Worm (Caenorhabditis elegans) whole organism, late embryonic: Measurements from ENCODE around the gene F13H8.1.

ENCODE experiments used
- ama-1 ChIP-seq: fragments of 150-350 bp; optimal IDR thresholded peaks from 2 replicates; lab custom pipeline; 2014
- ceh-19 ChIP-seq: fragments of 200-800 bp; sonication (Bioruptor generic); optimal IDR thresholded peaks from 2 replicates; lab custom pipeline; 2018; ENCODE audit warnings: mild to moderate bottlenecking, missing genetic modification characterization, missing compliant biosample characterization
- ceh-6 ChIP-seq: fragments of 200-800 bp; sonication (Bioruptor generic); optimal IDR thresholded peaks from 2 replicates; lab custom pipeline; 2018; ENCODE audit warnings: mild to moderate bottlenecking, missing genetic modification characterization, missing compliant biosample characterization
- dmd-4 ChIP-seq: sonication (generic microtip); optimal IDR thresholded peaks from 2 replicates; lab custom pipeline; 2016; ENCODE audit warnings: borderline replicate concordance, missing genetic modification characterization, missing compliant biosample characterization
- eyg-1 ChIP-seq: sonication (generic microtip); optimal IDR thresholded peaks from 2 replicates; lab custom pipeline; 2016; ENCODE audit warnings: missing genotype, missing genetic modification characterization, missing compliant biosample characterization
- fkh-10 ChIP-seq: fragments of 150-350 bp; optimal IDR thresholded peaks from 2 replicates; lab custom pipeline; 2014; ENCODE audit warnings: missing biosample characterization, missing genetic modification reagents, missing genetic modification characterization
- fkh-6 ChIP-seq: sonication (generic microtip); optimal IDR thresholded peaks from 2 replicates; lab custom pipeline; 2016; ENCODE audit warnings: missing genetic modification characterization, missing compliant biosample characterization
- mec-3 ChIP-seq: sonication (generic microtip); optimal IDR thresholded peaks from 2 replicates; lab custom pipeline; 2016; ENCODE audit warnings: borderline replicate concordance, missing genetic modification characterization, missing compliant biosample characterization
- nhr-232 ChIP-seq: sonication (generic microtip); optimal IDR thresholded peaks from 2 replicates; lab custom pipeline; 2016; ENCODE audit warnings: missing genetic modification characterization, missing compliant biosample characterization
- odd-2 ChIP-seq: sonication (generic microtip); optimal IDR thresholded peaks from 2 replicates; lab custom pipeline; 2017; ENCODE audit warnings: antibody characterized with exemption, mild to moderate bottlenecking, missing genetic modification characterization, missing compliant biosample characterization
- pag-3 ChIP-seq: sonication (generic microtip); optimal IDR thresholded peaks from 2 replicates; lab custom pipeline; 2016; ENCODE audit warnings: missing compliant biosample characterization, missing genetic modification characterization, borderline replicate concordance
- tbx-2 ChIP-seq: sonication (generic microtip); optimal IDR thresholded peaks from 2 replicates; lab custom pipeline; 2016; ENCODE audit warnings: missing genetic modification characterization, missing compliant biosample characterization
- ztf-16 ChIP-seq: sonication (generic microtip); optimal IDR thresholded peaks from 2 replicates; lab custom pipeline; 2017; ENCODE audit warnings: missing genetic modification characterization, missing compliant biosample characterization

- TF ChIP-seq ceh-6 (GFP tag; lab: Kevin White, UChicago) (no peak), fkh-10 (GFP tag; lab: Kevin White, UChicago) (no peak), eyg-1 (no peak), ztf-16 (tag; lab: Kevin White, UChicago) (no peak), mec-3 (tag; lab: Kevin White, UChicago) (no peak), tbx-2 (tag; lab: Kevin White, UChicago) (no peak), pag-3 (tag; lab: Kevin White, UChicago) (no peak), fkh-6 (tag; lab: Kevin White, UChicago) (no peak), ama-1 (lab: Kevin White, UChicago) (no peak), odd-2 (no peak), nhr-232 (no peak), ceh-19 (GFP tag; lab: Kevin White, UChicago) (no peak), dmd-4 (no peak)
These were observed 37.9 kb upstream of the F13H8.1 start, which contains the start of gene blos-4 for ce11 chrII:6245199-6245702.
